Fruit fly (Drosophila melanogaster) Kc167 (cell line): Measurements from ENCODE around the gene Dhc62B.

Experiments
- insv ChIP-seq: fragments of >200 bp; optimal IDR thresholded peaks from 3 replicates; lab custom pipeline; 2018; ENCODE audit warnings: missing external identifiers
- ttk ChIP-seq: sonication (Bioruptor generic); optimal IDR thresholded peaks from 2 replicates; lab custom pipeline; 2017; ENCODE audit warnings: missing external identifiers

dm6 chr3L:1727431-1727830 is 44.1 kb downstream of the Dhc62B start:
- TF ChIP-seq ttk (lab: Kevin White, UChicago), result no peak
- no peak for TF ChIP-seq insv (lab: Kevin White, UChicago)
